Fruit fly (Drosophila melanogaster) whole organism, embryonic: Measurements from ENCODE around the gene Cpr11B.
A peak's percentile ranks its signal among the peaks of the same experiment; 100 is the strongest.

Experiments
- Awh ChIP-seq: fragments of 200-800 bp; sonication (Bioruptor generic); IDR thresholded peaks from 2 replicates; pipeline ENCODE4, ENCODE4 v1.3.6; 2022; ENCODE audit warnings: missing biosample characterization, missing genetic modification characterization
- Bdp1 ChIP-seq: fragments of 200-800 bp; sonication (Bioruptor generic); optimal IDR thresholded peaks from 3 replicates; lab custom pipeline; 2016; ENCODE audit warnings: missing biosample characterization, missing genetic modification characterization
- BtbVII ChIP-seq: fragments of 200-800 bp; sonication (Bioruptor generic); optimal IDR thresholded peaks from 3 replicates; lab custom pipeline; 2017; ENCODE audit warnings: missing biosample characterization, mild to moderate bottlenecking, missing genetic modification characterization
- C15 ChIP-seq: fragments of 200-800 bp; sonication (Bioruptor generic); IDR thresholded peaks from 3 replicates; pipeline ENCODE4 v1.3.6; 2022; ENCODE audit warnings: missing biosample characterization, missing genetic modification characterization
- CG11093 ChIP-seq: fragments of 200-800 bp; sonication (Bioruptor generic); IDR thresholded peaks from 3 replicates; pipeline ENCODE4 v1.3.6; 2022; ENCODE audit warnings: missing biosample characterization, missing genetic modification characterization
- CG12942 ChIP-seq: fragments of 200-800 bp; sonication (Bioruptor generic); optimal IDR thresholded peaks from 3 replicates; lab custom pipeline; 2016; ENCODE audit warnings: missing biosample characterization, missing genetic modification characterization
- CG14667 ChIP-seq: fragments of 200-800 bp; sonication (Bioruptor generic); IDR thresholded peaks from 2 replicates; pipeline ENCODE4 v1.3.6; 2022; ENCODE audit warnings: missing biosample characterization, missing genetic modification characterization
- CG15073 ChIP-seq: fragments of 200-800 bp; sonication (Bioruptor generic); optimal IDR thresholded peaks from 2 replicates; lab custom pipeline; 2016; ENCODE audit warnings: missing biosample characterization, missing genetic modification characterization
- CG16863 ChIP-seq: fragments of 200-800 bp; sonication (Bioruptor generic); optimal IDR thresholded peaks from 3 replicates; lab custom pipeline; 2016; ENCODE audit warnings: missing biosample characterization, missing genetic modification characterization
- CG17361 ChIP-seq: fragments of 200-800 bp; sonication (Bioruptor generic); IDR thresholded peaks from 3 replicates; pipeline ENCODE4 v1.3.6; 2022; ENCODE audit warnings: missing biosample characterization, missing genetic modification characterization
- CG18599 ChIP-seq: fragments of 200-800 bp; sonication (Bioruptor generic); optimal IDR thresholded peaks from 3 replicates; lab custom pipeline; 2017; ENCODE audit warnings: missing biosample characterization, missing genetic modification characterization, mild to moderate bottlenecking, moderate library complexity, missing genetic modification reagents
- CG31441 ChIP-seq: fragments of 200-800 bp; sonication (Bioruptor generic); IDR thresholded peaks from 2 replicates; pipeline ENCODE4 v1.3.6; 2022; ENCODE audit warnings: missing biosample characterization, missing genetic modification characterization
- CG3163 ChIP-seq: fragments of 200-800 bp; sonication (Bioruptor generic); optimal IDR thresholded peaks from 3 replicates; lab custom pipeline; 2016; ENCODE audit warnings: missing biosample characterization, missing genetic modification characterization
- CG33557 ChIP-seq: fragments of 200-800 bp; sonication (Bioruptor generic); optimal IDR thresholded peaks from 2 replicates; lab custom pipeline; 2019; ENCODE audit warnings: missing biosample characterization, mild to moderate bottlenecking, missing genetic modification characterization, moderate library complexity
- CG3838 ChIP-seq: fragments of 200-800 bp; sonication (Bioruptor generic); optimal IDR thresholded peaks from 3 replicates; lab custom pipeline; 2016; ENCODE audit warnings: missing biosample characterization, missing genetic modification characterization
- CG4360 ChIP-seq: fragments of 200-800 bp; sonication (Bioruptor generic); IDR thresholded peaks from 2 replicates; pipeline ENCODE4 v1.3.6; 2022; ENCODE audit warnings: missing biosample characterization, missing genetic modification characterization
- CG4707 ChIP-seq: fragments of 200-800 bp; sonication (Bioruptor generic); optimal IDR thresholded peaks from 2 replicates; lab custom pipeline; 2018; ENCODE audit warnings: missing biosample characterization, mild to moderate bottlenecking, missing genetic modification characterization, moderate library complexity
- CG6175 ChIP-seq: fragments of 200-800 bp; sonication (Bioruptor generic); IDR thresholded peaks from 3 replicates; pipeline ENCODE4 v1.3.6; 2022; ENCODE audit warnings: missing biosample characterization, missing genetic modification characterization
- CG7357 ChIP-seq: fragments of 200-800 bp; sonication (Bioruptor generic); IDR thresholded peaks from 3 replicates; pipeline ENCODE4 v1.3.6; 2022; ENCODE audit warnings: missing biosample characterization, missing genetic modification characterization
- CG7839 ChIP-seq: fragments of 200-800 bp; sonication (Bioruptor generic); optimal IDR thresholded peaks from 3 replicates; lab custom pipeline; 2018; ENCODE audit warnings: missing biosample characterization, mild to moderate bottlenecking, missing genetic modification characterization, moderate library complexity
- CG8359 ChIP-seq: fragments of 200-800 bp; sonication (Bioruptor generic); optimal IDR thresholded peaks from 2 replicates; lab custom pipeline; 2017; ENCODE audit warnings: missing biosample characterization, mild to moderate bottlenecking, missing genetic modification characterization, borderline replicate concordance
- CG9817 ChIP-seq: fragments of 200-800 bp; sonication (Bioruptor generic); optimal IDR thresholded peaks from 2 replicates; lab custom pipeline; 2018; ENCODE audit warnings: missing biosample characterization, mild to moderate bottlenecking, missing genetic modification characterization, moderate library complexity
- CHES-1-like ChIP-seq: fragments of 200-800 bp; sonication (Bioruptor generic); optimal IDR thresholded peaks from 2 replicates; lab custom pipeline; 2016; ENCODE audit warnings: missing biosample characterization, missing genetic modification characterization
- CkIIα-i1 ChIP-seq: fragments of 200-800 bp; sonication (Bioruptor generic); IDR thresholded peaks from 2 replicates; pipeline ENCODE4 v1.3.6; 2022; ENCODE audit warnings: missing biosample characterization, missing genetic modification characterization
- CoRest ChIP-seq: fragments of 200-800 bp; sonication (Bioruptor generic); optimal IDR thresholded peaks from 3 replicates; lab custom pipeline; 2018; ENCODE audit warnings: missing biosample characterization, mild to moderate bottlenecking, missing genetic modification characterization, moderate library complexity
- Dbx ChIP-seq: fragments of 200-800 bp; sonication (Bioruptor generic); IDR thresholded peaks from 3 replicates; pipeline ENCODE4 v1.3.6; 2022; ENCODE audit warnings: missing biosample characterization, missing genetic modification characterization
- Doc3 ChIP-seq: fragments of 200-800 bp; sonication (Bioruptor generic); IDR thresholded peaks from 3 replicates; pipeline ENCODE4 v1.3.6; 2022; ENCODE audit warnings: missing biosample characterization, missing genetic modification characterization; ENCODE audit not compliant: partially characterized antibody
- Dref ChIP-seq: fragments of 200-800 bp; sonication (Bioruptor generic); IDR thresholded peaks from 2 replicates; pipeline ENCODE4 v1.3.6; 2022; ENCODE audit warnings: missing biosample characterization, missing genetic modification characterization
- Elba2 ChIP-seq: fragments of 200-800 bp; sonication (Bioruptor generic); optimal IDR thresholded peaks from 3 replicates; lab custom pipeline; 2016; ENCODE audit warnings: missing biosample characterization, missing genetic modification characterization
- Fer1 ChIP-seq: fragments of 200-800 bp; sonication (Bioruptor generic); optimal IDR thresholded peaks from 2 replicates; lab custom pipeline; 2017; ENCODE audit warnings: missing biosample characterization, mild to moderate bottlenecking, missing genetic modification characterization
- Fer2 ChIP-seq: fragments of 200-800 bp; sonication (Bioruptor generic); optimal IDR thresholded peaks from 2 replicates; lab custom pipeline; 2018; ENCODE audit warnings: missing biosample characterization, mild to moderate bottlenecking, missing genetic modification characterization, moderate library complexity
- HLH54F ChIP-seq: fragments of 200-800 bp; sonication (Bioruptor generic); optimal IDR thresholded peaks from 3 replicates; lab custom pipeline; 2016; ENCODE audit warnings: missing biosample characterization, missing genetic modification characterization
- HmgZ ChIP-seq: fragments of 200-800 bp; sonication (Bioruptor generic); optimal IDR thresholded peaks from 2 replicates; lab custom pipeline; 2018; ENCODE audit warnings: missing biosample characterization, mild to moderate bottlenecking, missing genetic modification characterization
- Hr78 ChIP-seq, 2 experiments: fragments of 200-800 bp in 1 of 2; fragments of >200 bp in 1 of 2; sonication (Bioruptor generic) in 1 of 2; optimal IDR thresholded peaks; 2 replicates each; lab custom pipeline; 2017 to 2019; ENCODE audit warnings: missing biosample characterization in 2 of 2, missing genetic modification characterization in 2 of 2, mild to moderate bottlenecking in 1 of 2, moderate library complexity in 1 of 2
- Med ChIP-seq: fragments of 200-800 bp; sonication (Bioruptor generic); peaks from one replicate; lab custom pipeline; 2016; ENCODE audit warnings: missing biosample characterization, missing genetic modification characterization, mild to moderate bottlenecking, inconsistent platforms, moderate library complexity
- Mes4 ChIP-seq: fragments of 200-800 bp; sonication (Bioruptor generic); optimal IDR thresholded peaks from 2 replicates; lab custom pipeline; 2016; ENCODE audit warnings: missing biosample characterization, missing genetic modification characterization
- PHDP ChIP-seq: fragments of 200-800 bp; sonication (Bioruptor generic); optimal IDR thresholded peaks from 3 replicates; lab custom pipeline; 2018; ENCODE audit warnings: missing biosample characterization, mild to moderate bottlenecking, missing genetic modification characterization, moderate library complexity
- Poxn ChIP-seq: fragments of 200-800 bp; sonication (Bioruptor generic); IDR thresholded peaks from 2 replicates; pipeline ENCODE4 v1.3.6; 2022; ENCODE audit warnings: missing biosample characterization, missing genetic modification characterization
- Six4 ChIP-seq: fragments of 200-800 bp; sonication (Bioruptor generic); optimal IDR thresholded peaks from 2 replicates; lab custom pipeline; 2016; ENCODE audit warnings: missing biosample characterization, missing genetic modification characterization
- Vsx1 ChIP-seq: fragments of 200-800 bp; sonication (Bioruptor generic); optimal IDR thresholded peaks from 2 replicates; lab custom pipeline; 2017; ENCODE audit warnings: missing biosample characterization, mild to moderate bottlenecking, missing genetic modification characterization, missing genetic modification reagents
- amos ChIP-seq: fragments of 200-800 bp; sonication (Bioruptor generic); IDR thresholded peaks from 2 replicates; pipeline ENCODE4 v1.3.6; 2022; ENCODE audit warnings: missing biosample characterization, missing genetic modification characterization; ENCODE audit not compliant: partially characterized antibody
- ash1 ChIP-seq: fragments of 200-800 bp; sonication (Bioruptor generic); optimal IDR thresholded peaks from 2 replicates; lab custom pipeline; 2018; ENCODE audit warnings: missing biosample characterization, mild to moderate bottlenecking, missing genetic modification characterization
- dmrt11E ChIP-seq: fragments of 200-800 bp; sonication (Bioruptor generic); optimal IDR thresholded peaks from 3 replicates; lab custom pipeline; 2018; ENCODE audit warnings: missing biosample characterization, mild to moderate bottlenecking, missing genetic modification characterization, moderate library complexity
- mld ChIP-seq: fragments of 200-800 bp; sonication (Bioruptor generic); IDR thresholded peaks from 3 replicates; pipeline ENCODE4 v1.3.6; 2022; ENCODE audit warnings: missing biosample characterization, missing genetic modification characterization; ENCODE audit not compliant: partially characterized antibody
- pfk ChIP-seq: fragments of 200-800 bp; sonication (Bioruptor generic); optimal IDR thresholded peaks from 2 replicates; lab custom pipeline; 2018; ENCODE audit warnings: missing biosample characterization, mild to moderate bottlenecking, missing genetic modification characterization, moderate library complexity
- pho ChIP-seq: fragments of 200-800 bp; sonication (Bioruptor generic); optimal IDR thresholded peaks from 2 replicates; lab custom pipeline; 2016; ENCODE audit warnings: missing biosample characterization, missing genetic modification characterization
- scrt ChIP-seq: fragments of 200-800 bp; sonication (Bioruptor generic); optimal IDR thresholded peaks from 2 replicates; lab custom pipeline; 2018; ENCODE audit warnings: missing biosample characterization, mild to moderate bottlenecking, missing genetic modification characterization, moderate library complexity
- sens-2 ChIP-seq: fragments of 200-800 bp; sonication (Bioruptor generic); IDR thresholded peaks from 2 replicates; pipeline ENCODE4 v1.3.6; 2022; ENCODE audit warnings: missing biosample characterization, missing genetic modification characterization
- so ChIP-seq: fragments of 200-800 bp; sonication (Bioruptor generic); IDR thresholded peaks from 3 replicates; pipeline ENCODE4 v1.3.6; 2022; ENCODE audit warnings: missing biosample characterization, missing genetic modification characterization

The Cpr11B gene

DNA sequence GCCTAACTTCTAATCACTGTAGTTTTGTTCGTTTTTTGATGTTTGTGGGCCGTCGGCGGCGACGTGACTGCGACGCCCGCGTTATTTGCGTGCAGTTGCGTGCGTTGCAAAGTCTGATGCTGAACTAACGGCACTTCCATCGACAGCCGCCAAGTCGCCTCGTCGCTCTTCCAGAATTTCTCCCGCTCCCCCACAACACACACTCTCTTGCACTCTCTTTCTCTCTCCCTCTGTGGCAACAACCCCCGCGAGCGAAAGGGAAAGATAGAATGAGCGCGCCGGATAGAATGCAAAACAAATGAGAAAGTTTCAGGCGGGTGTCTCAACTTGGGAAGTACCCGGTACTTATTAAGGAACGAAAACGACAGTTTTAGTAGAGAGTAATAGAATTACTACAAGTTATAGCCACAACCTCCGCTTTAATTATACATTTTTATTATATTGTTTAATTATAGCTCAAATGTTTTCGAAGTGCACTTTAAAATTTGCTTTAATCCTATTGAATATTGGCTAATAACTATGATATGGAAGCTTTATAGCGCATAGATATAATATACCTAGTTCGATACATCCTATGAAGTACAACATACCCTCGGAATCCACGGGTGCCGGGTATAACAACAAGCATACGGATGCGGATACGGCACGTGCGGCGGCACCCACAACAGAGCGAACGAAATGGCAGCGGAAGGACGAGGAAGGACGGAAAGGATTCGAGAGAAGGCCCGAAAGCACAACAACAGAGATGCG lies 5.9 kb upstream of the Cpr11B start (continued):
- TF ChIP-seq Six4 (GFP tag; lab: Kevin White, UChicago) = no peak
- 0 out of 3 replicates have a peak, but pooled peaks have one; percentile 15 for TF ChIP-seq CG7357 (GFP tag; lab: Robert Waterston, UW)
- TF ChIP-seq CG8359 (GFP tag; lab: Kevin White, UChicago) = no peak
- TF ChIP-seq amos = no peak
- TF ChIP-seq CG14667 (GFP tag; lab: Robert Waterston, UW) = no peak
- 0 out of 3 replicates have a peak, but pooled peaks have one; percentile 8 for TF ChIP-seq Dbx (GFP tag; lab: Robert Waterston, UW)
- TF ChIP-seq CG16863 (GFP tag; lab: Kevin White, UChicago) = no peak
- TF ChIP-seq dmrt11E (tag; lab: Kevin White, UChicago) = peak; percentile 1
- no peak for TF ChIP-seq CHES-1-like (GFP tag; lab: Kevin White, UChicago)
- TF ChIP-seq so (GFP tag; lab: Robert Waterston, UW) = no peak
- no peak for TF ChIP-seq sens-2 (GFP tag; lab: Robert Waterston, UW)
- peak; percentile 58 for TF ChIP-seq CG31441 (GFP tag; lab: Robert Waterston, UW)
- TF ChIP-seq CG17361 (GFP tag; lab: Robert Waterston, UW) = peak; percentile 60; the same call in 2 of the 3 replicates
- peak; percentile 34 for TF ChIP-seq BtbVII (GFP tag; lab: Kevin White, UChicago)
- peak; percentile 36 for TF ChIP-seq PHDP (tag; lab: Kevin White, UChicago)
- peak; percentile 55 for TF ChIP-seq CoRest (tag; lab: Kevin White, UChicago)
- TF ChIP-seq CkIIα-i1 (GFP tag; lab: Robert Waterston, UW) = no peak
- no peak for TF ChIP-seq CG4360 (GFP tag; lab: Robert Waterston, UW)
- no peak for TF ChIP-seq mld (GFP tag; lab: Robert Waterston, UW)
- TF ChIP-seq Bdp1 = no peak
- no peak for TF ChIP-seq Awh (GFP tag; lab: Robert Waterston, UW)
- no peak for TF ChIP-seq ash1
- no peak for TF ChIP-seq Vsx1 (GFP tag; lab: Kevin White, UChicago)
- no peak for TF ChIP-seq CG15073
- TF ChIP-seq Fer2 (tag; lab: Kevin White, UChicago) = no peak
- no peak for TF ChIP-seq HLH54F (GFP tag; lab: Kevin White, UChicago)
- peak; percentile 54 for TF ChIP-seq CG7839
- TF ChIP-seq CG12942 (GFP tag; lab: Kevin White, UChicago) = no peak
- peak; percentile 54 for TF ChIP-seq Med (GFP tag; lab: Kevin White, UChicago)
- TF ChIP-seq CG33557 (GFP tag; lab: Kevin White, UChicago) = no peak
- TF ChIP-seq Poxn (GFP tag; lab: Robert Waterston, UW) = no peak
- peak; percentile 49 for TF ChIP-seq CG18599 (GFP tag; lab: Kevin White, UChicago)
- TF ChIP-seq C15 = no peak
- TF ChIP-seq CG3163 = peak; percentile 9
- TF ChIP-seq Dref (GFP tag; lab: Robert Waterston, UW) = no peak
- TF ChIP-seq CG3838 (GFP tag; lab: Kevin White, UChicago) = no peak
- 0 out of 3 replicates have a peak, but pooled peaks have one; percentile 23 for TF ChIP-seq CG11093 (GFP tag; lab: Robert Waterston, UW)
- TF ChIP-seq Mes4 (GFP tag; lab: Kevin White, UChicago) = no peak
- no peak for TF ChIP-seq CG9817 (tag; lab: Kevin White, UChicago)
- no peak for TF ChIP-seq Elba2 (GFP tag; lab: Kevin White, UChicago)
- TF ChIP-seq Doc3 (GFP tag; lab: Robert Waterston, UW) = no peak
- peak; percentile 35 for TF ChIP-seq scrt (GFP tag; lab: Kevin White, UChicago)
- TF ChIP-seq CG4707 (GFP tag; lab: Kevin White, UChicago) = no peak
- peak; percentile 18 for TF ChIP-seq Fer1 (GFP tag; lab: Kevin White, UChicago)
- no peak for TF ChIP-seq HmgZ (tag; lab: Kevin White, UChicago)
- no peak for TF ChIP-seq CG6175 (GFP tag; lab: Robert Waterston, UW)
- TF ChIP-seq pfk (GFP tag; lab: Kevin White, UChicago) = no peak
- TF ChIP-seq Hr78 (GFP tag; optimal IDR thresholded peaks at IDR 0.05; lab: Kevin White, UChicago) = no peak
- TF ChIP-seq pho (GFP tag; lab: Kevin White, UChicago) = no peak
